Worm (Caenorhabditis elegans) whole organism, mixed stage, embryonic: Measurements from ENCODE around the gene srsx-2.

Source experiments
- ham-2 ChIP-seq: fragments of 200-800 bp; sonication (Bioruptor generic); optimal IDR thresholded peaks from 2 replicates; lab custom pipeline; 2018; ENCODE audit warnings: mild to moderate bottlenecking, missing genetic modification characterization, missing compliant biosample characterization
- mab-5 ChIP-seq: fragments of 150-350 bp; optimal IDR thresholded peaks from 2 replicates; lab custom pipeline; 2014; ENCODE audit warnings: missing biosample characterization, missing genetic modification characterization
- nhr-2 ChIP-seq: fragments of 150-350 bp; optimal IDR thresholded peaks from 2 replicates; lab custom pipeline; 2014; ENCODE audit warnings: missing biosample characterization, missing genetic modification characterization
- sptf-1 ChIP-seq: sonication (generic microtip); optimal IDR thresholded peaks from 2 replicates; lab custom pipeline; 2017; ENCODE audit warnings: mild to moderate bottlenecking, missing genetic modification characterization, moderate library complexity, missing compliant biosample characterization
- unc-62 ChIP-seq: fragments of 150-350 bp; optimal IDR thresholded peaks from 2 replicates; lab custom pipeline; 2014; ENCODE audit warnings: missing biosample characterization, missing genetic modification reagents, missing genetic modification characterization

DNA sequence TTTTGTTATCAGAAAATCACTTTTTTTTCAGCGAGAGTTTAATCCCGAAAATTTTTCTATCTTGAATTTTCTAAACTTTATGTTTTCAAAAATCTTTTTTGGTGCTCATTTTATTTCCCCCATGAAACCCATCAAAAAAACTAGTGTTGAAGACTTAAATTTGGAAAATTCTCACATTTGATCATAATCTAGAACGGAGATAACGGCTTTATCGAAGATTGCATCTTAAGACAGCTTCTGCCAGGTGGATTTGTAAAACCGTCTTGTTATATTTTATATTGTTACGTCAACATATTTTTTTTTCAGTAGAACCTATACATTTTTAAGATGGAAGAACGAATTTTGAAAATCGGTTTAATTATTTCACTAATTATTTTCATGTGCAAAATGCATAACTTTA lies 23.3 kb downstream of the srsx-2 start, which contains the start of gene T27C5.12:
- TF ChIP-seq mab-5 (tag; lab: Kevin White, UChicago) (no peak), ham-2 (GFP tag; lab: Kevin White, UChicago) (no peak), sptf-1 (tag; lab: Kevin White, UChicago) (no peak), unc-62 (GFP tag; lab: Kevin White, UChicago) (no peak), nhr-2 (tag; lab: Kevin White, UChicago) (no peak)
